Fruit fly (Drosophila melanogaster) whole organism, embryonic: ENCODE results near the gene Targ3.

Experiments used
- Aef1 ChIP-seq: fragments of 200-800 bp; sonication (Bioruptor generic); IDR thresholded peaks from 3 replicates; pipeline ENCODE4 v1.3.6; 2022; ENCODE audit warnings: missing biosample characterization, missing genetic modification characterization
- Atf-2 ChIP-seq: fragments of 200-800 bp; sonication (Bioruptor generic); optimal IDR thresholded peaks from 2 replicates; lab custom pipeline; 2016; ENCODE audit warnings: missing biosample characterization, missing genetic modification characterization
- CG10431 ChIP-seq: fragments of 200-800 bp; sonication (Bioruptor generic); optimal IDR thresholded peaks from 3 replicates; lab custom pipeline; 2018; ENCODE audit warnings: missing biosample characterization, mild to moderate bottlenecking, missing genetic modification characterization
- CG11085 ChIP-seq: fragments of 200-800 bp; sonication (Bioruptor generic); IDR thresholded peaks from 2 replicates; pipeline ENCODE4 v1.3.6; 2022; ENCODE audit warnings: missing biosample characterization, missing genetic modification characterization
- CG11247 ChIP-seq: fragments of 200-800 bp; sonication (Bioruptor generic); IDR thresholded peaks from 2 replicates; pipeline ENCODE4 v1.3.6; 2022; ENCODE audit warnings: missing biosample characterization, missing genetic modification characterization
- CG11398 ChIP-seq: fragments of 200-800 bp; sonication (Bioruptor generic); optimal IDR thresholded peaks from 2 replicates; lab custom pipeline; 2016; ENCODE audit warnings: missing biosample characterization, missing genetic modification characterization
- CG1602 ChIP-seq: fragments of 200-800 bp; sonication (Bioruptor generic); optimal IDR thresholded peaks from 3 replicates; lab custom pipeline; 2016; ENCODE audit warnings: missing biosample characterization, missing genetic modification characterization
- CG16779 ChIP-seq: fragments of 200-800 bp; sonication (Bioruptor generic); IDR thresholded peaks from 2 replicates; pipeline ENCODE4 v1.3.6; 2022; ENCODE audit warnings: missing biosample characterization, missing genetic modification characterization
- CG18476 ChIP-seq: fragments of 200-800 bp; sonication (Bioruptor generic); optimal IDR thresholded peaks from 2 replicates; lab custom pipeline; 2016; ENCODE audit warnings: missing biosample characterization, mild to moderate bottlenecking, missing genetic modification characterization
- CG2199 ChIP-seq: fragments of 200-800 bp; sonication (Bioruptor generic); IDR thresholded peaks from 3 replicates; pipeline ENCODE4 v1.3.6; 2022; ENCODE audit warnings: missing biosample characterization, missing genetic modification characterization
- CG30431 ChIP-seq: fragments of 200-800 bp; sonication (Bioruptor generic); optimal IDR thresholded peaks from 2 replicates; lab custom pipeline; 2017; ENCODE audit warnings: missing biosample characterization, missing genetic modification characterization
- CG3163 ChIP-seq: fragments of 200-800 bp; sonication (Bioruptor generic); optimal IDR thresholded peaks from 3 replicates; lab custom pipeline; 2016; ENCODE audit warnings: missing biosample characterization, missing genetic modification characterization
- CG3281 ChIP-seq: fragments of 200-800 bp; sonication (Bioruptor generic); optimal IDR thresholded peaks from 3 replicates; lab custom pipeline; 2017; ENCODE audit warnings: missing biosample characterization, mild to moderate bottlenecking, missing genetic modification characterization
- CG3726 ChIP-seq: fragments of 200-800 bp; sonication (Bioruptor generic); IDR thresholded peaks from 3 replicates; pipeline ENCODE4, ENCODE4 v1.3.6; 2022; ENCODE audit warnings: missing biosample characterization, missing genetic modification characterization
- CG4854 ChIP-seq: fragments of 200-800 bp; sonication (Bioruptor generic); optimal IDR thresholded peaks from 2 replicates; lab custom pipeline; 2016; ENCODE audit warnings: missing biosample characterization, missing genetic modification characterization, inconsistent platforms
- CG5245 ChIP-seq: fragments of 200-800 bp; sonication (Bioruptor generic); optimal IDR thresholded peaks from 3 replicates; lab custom pipeline; 2016; ENCODE audit warnings: missing biosample characterization, missing genetic modification characterization
- CG8089 ChIP-seq: fragments of 200-800 bp; sonication (Bioruptor generic); optimal IDR thresholded peaks from 3 replicates; lab custom pipeline; 2016; ENCODE audit warnings: missing biosample characterization, missing genetic modification characterization
- CG8944 ChIP-seq: fragments of 200-800 bp; sonication (Bioruptor generic); optimal IDR thresholded peaks from 3 replicates; lab custom pipeline; 2016; ENCODE audit warnings: missing biosample characterization, missing genetic modification characterization
- CG9437 ChIP-seq: fragments of 200-800 bp; sonication (Bioruptor generic); optimal IDR thresholded peaks from 2 replicates; lab custom pipeline; 2018; ENCODE audit warnings: missing biosample characterization, mild to moderate bottlenecking, missing genetic modification characterization
- CG9932 ChIP-seq: fragments of 200-800 bp; sonication (Bioruptor generic); IDR thresholded peaks from 2 replicates; pipeline ENCODE4 v1.3.6; 2022; ENCODE audit warnings: missing biosample characterization, missing genetic modification characterization
- CTCF ChIP-seq: fragments of 200-800 bp; sonication (Bioruptor generic); optimal IDR thresholded peaks from 2 replicates; lab custom pipeline; 2017; ENCODE audit warnings: missing biosample characterization, mild to moderate bottlenecking, missing genetic modification characterization, moderate library complexity
- CkIIα-i1 ChIP-seq: fragments of 200-800 bp; sonication (Bioruptor generic); IDR thresholded peaks from 2 replicates; pipeline ENCODE4 v1.3.6; 2022; ENCODE audit warnings: missing biosample characterization, missing genetic modification characterization
- Doc2 ChIP-seq: fragments of 200-800 bp; sonication (Bioruptor generic); IDR thresholded peaks from 2 replicates; pipeline ENCODE4 v1.3.6; 2022; ENCODE audit warnings: missing biosample characterization, missing genetic modification characterization
- Dp ChIP-seq: fragments of 200-800 bp; sonication (Bioruptor generic); optimal IDR thresholded peaks from 2 replicates; lab custom pipeline; 2018; ENCODE audit warnings: missing biosample characterization, mild to moderate bottlenecking, missing genetic modification characterization, moderate library complexity
- Elba2 ChIP-seq: fragments of 200-800 bp; sonication (Bioruptor generic); optimal IDR thresholded peaks from 3 replicates; lab custom pipeline; 2016; ENCODE audit warnings: missing biosample characterization, missing genetic modification characterization
- GATAe ChIP-seq: fragments of 200-800 bp; sonication (Bioruptor generic); conservative IDR thresholded peaks from 2 replicates; pipeline ENCODE4 v1.3.6; 2022; ENCODE audit warnings: missing biosample characterization, missing genetic modification characterization
- Gug ChIP-seq: fragments of 200-800 bp; sonication (Bioruptor generic); IDR thresholded peaks from 4 replicates; pipeline ENCODE4 v1.3.6; 2022; ENCODE audit warnings: missing biosample characterization, missing genetic modification characterization
- HLH54F ChIP-seq: fragments of 200-800 bp; sonication (Bioruptor generic); optimal IDR thresholded peaks from 3 replicates; lab custom pipeline; 2016; ENCODE audit warnings: missing biosample characterization, missing genetic modification characterization
- HLHmδ ChIP-seq: fragments of 200-800 bp; sonication (Bioruptor generic); optimal IDR thresholded peaks from 2 replicates; lab custom pipeline; 2018; ENCODE audit warnings: missing biosample characterization, mild to moderate bottlenecking, missing genetic modification characterization, moderate library complexity
- Hr39 ChIP-seq: fragments of >200 bp; optimal IDR thresholded peaks from 2 replicates; lab custom pipeline; 2017
- MTF-1 ChIP-seq: fragments of 200-800 bp; sonication (Bioruptor generic); optimal IDR thresholded peaks from 2 replicates; lab custom pipeline; 2018; ENCODE audit warnings: missing biosample characterization, mild to moderate bottlenecking, missing genetic modification characterization, borderline replicate concordance
- Myb ChIP-seq: fragments of 200-800 bp; sonication (Bioruptor generic); optimal IDR thresholded peaks from 2 replicates; lab custom pipeline; 2016; ENCODE audit warnings: missing biosample characterization, missing genetic modification characterization
- NfI ChIP-seq: fragments of 200-800 bp; sonication (Bioruptor generic); optimal IDR thresholded peaks from 3 replicates; lab custom pipeline; 2018; ENCODE audit warnings: missing biosample characterization, mild to moderate bottlenecking, missing genetic modification characterization, moderate library complexity
- Opbp ChIP-seq: fragments of 200-800 bp; sonication (Bioruptor generic); IDR thresholded peaks from 3 replicates; pipeline ENCODE4 v1.3.6; 2022; ENCODE audit warnings: missing biosample characterization, missing genetic modification characterization; ENCODE audit not compliant: partially characterized antibody
- al ChIP-seq: fragments of 200-800 bp; sonication (Bioruptor generic); IDR thresholded peaks from 2 replicates; pipeline ENCODE4 v1.3.6; 2022; ENCODE audit warnings: missing biosample characterization, missing genetic modification characterization
- bbx ChIP-seq: fragments of 200-800 bp; sonication (Bioruptor generic); IDR thresholded peaks from 2 replicates; pipeline ENCODE4 v1.3.6; 2022; ENCODE audit warnings: missing biosample characterization, missing genetic modification characterization; ENCODE audit not compliant: partially characterized antibody
- dimm ChIP-seq: fragments of 200-800 bp; sonication (Bioruptor generic); IDR thresholded peaks from 2 replicates; pipeline ENCODE4 v1.3.6; 2022; ENCODE audit warnings: missing biosample characterization, missing genetic modification characterization
- dpn ChIP-seq, 2 experiments: fragments of 200-800 bp; sonication (Bioruptor generic); optimal IDR thresholded peaks; 3 replicates each; lab custom pipeline; 2016; ENCODE audit warnings: missing biosample characterization in 2 of 2, missing genetic modification characterization in 2 of 2
- ewg ChIP-seq: fragments of 200-800 bp; sonication (Bioruptor generic); optimal IDR thresholded peaks from 3 replicates; lab custom pipeline; 2017; ENCODE audit warnings: mild to moderate bottlenecking, missing biosample characterization, missing genetic modification reagents, missing genetic modification characterization
- grau ChIP-seq: fragments of 200-800 bp; optimal IDR thresholded peaks from 3 replicates; lab custom pipeline; 2019; ENCODE audit warnings: missing biosample characterization, mild to moderate bottlenecking, missing genetic modification characterization, moderate library complexity
- gro ChIP-seq: fragments of 200-800 bp; sonication (Bioruptor generic); optimal IDR thresholded peaks from 2 replicates; lab custom pipeline; 2016; ENCODE audit warnings: missing biosample characterization, missing genetic modification characterization
- hbn ChIP-seq: fragments of 200-800 bp; sonication (Bioruptor generic); IDR thresholded peaks from 2 replicates; pipeline ENCODE4 v1.3.6; 2022; ENCODE audit warnings: missing biosample characterization, missing genetic modification characterization; ENCODE audit not compliant: partially characterized antibody
- jing ChIP-seq: fragments of 200-800 bp; sonication (Bioruptor generic); optimal IDR thresholded peaks from 2 replicates; lab custom pipeline; 2018; ENCODE audit warnings: missing biosample characterization, mild to moderate bottlenecking, missing genetic modification characterization
- lola ChIP-seq, 3 experiments: fragments of >200 bp in 2 of 3; fragments of 200-800 bp in 1 of 3; sonication (Bioruptor generic) in 1 of 3; optimal IDR thresholded peaks; 2 replicates each; lab custom pipeline; 2017 to 2019; ENCODE audit warnings: missing biosample characterization in 3 of 3, missing genetic modification characterization in 3 of 3, mild to moderate bottlenecking in 1 of 3, moderate library complexity in 1 of 3
- maf-S ChIP-seq: fragments of 200-800 bp; sonication (Bioruptor generic); optimal IDR thresholded peaks from 2 replicates; lab custom pipeline; 2016; ENCODE audit warnings: missing biosample characterization, missing genetic modification characterization
- nau ChIP-seq: fragments of 200-800 bp; sonication (Bioruptor generic); optimal IDR thresholded peaks from 3 replicates; lab custom pipeline; 2017; ENCODE audit warnings: missing biosample characterization, mild to moderate bottlenecking, missing genetic modification characterization, missing genetic modification reagents
- pzg ChIP-seq: fragments of 200-800 bp; sonication (Bioruptor generic); optimal IDR thresholded peaks from 3 replicates; lab custom pipeline; 2018; ENCODE audit warnings: missing biosample characterization, mild to moderate bottlenecking, missing genetic modification characterization, moderate library complexity
- sc ChIP-seq, 3 experiments: fragments of >200 bp in 2 of 3; fragments of 200-800 bp in 1 of 3; sonication (Bioruptor generic) in 1 of 3; optimal IDR thresholded peaks; 2 replicates in 2 of 3; 3 replicates in 1 of 3; lab custom pipeline; 2017; ENCODE audit warnings: mild to moderate bottlenecking in 1 of 3, missing biosample characterization in 1 of 3, missing genetic modification characterization in 1 of 3, missing genetic modification reagents in 1 of 3
- sr ChIP-seq: fragments of 200-800 bp; sonication (Bioruptor generic); IDR thresholded peaks from 3 replicates; pipeline ENCODE4 v1.3.6; 2022; ENCODE audit warnings: missing biosample characterization, missing genetic modification characterization
- toy ChIP-seq: fragments of 200-800 bp; sonication (Bioruptor generic); IDR thresholded peaks from 2 replicates; pipeline ENCODE4 v1.3.6; 2022; ENCODE audit warnings: missing biosample characterization, missing genetic modification characterization
- ttk ChIP-seq: fragments of 200-800 bp; sonication (Bioruptor generic); IDR thresholded peaks from 2 replicates; pipeline ENCODE4 v2.1.2; 2022; ENCODE audit warnings: missing biosample characterization, missing genetic modification characterization

Targ3 gene

DNA sequence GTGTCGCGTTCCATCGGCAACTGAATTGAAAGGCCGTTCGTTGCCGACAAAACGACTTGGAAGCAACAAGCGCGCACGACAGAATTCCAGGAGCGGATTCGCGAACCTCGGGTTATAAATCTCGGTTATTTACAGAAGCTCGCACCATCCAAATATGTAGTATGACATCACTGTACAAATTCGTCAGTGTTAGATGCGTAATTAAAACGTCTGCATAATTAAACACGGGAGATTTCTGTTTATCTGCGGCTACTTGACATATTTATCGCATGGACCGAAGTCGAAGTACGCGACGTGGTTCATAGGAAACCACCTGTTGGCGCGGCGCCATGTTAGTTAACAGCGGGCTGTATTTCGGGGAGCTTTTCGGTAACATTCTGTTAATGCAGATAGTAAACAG lies 24.7 kb upstream of the Targ3 start, which contains the start of gene Ac78C (continued):
- TF ChIP-seq dpn (GFP tag; optimal IDR thresholded peaks at IDR 0.05; lab: Kevin White, UChicago) (peak; percentile 88 to 92), CG2199 (GFP tag; lab: Robert Waterston, UW) (peak; percentile 77; the same call in 1 of the 3 replicates), CG3163 (GFP tag; lab: Kevin White, UChicago) (peak; percentile 67), CG1602 (GFP tag; lab: Kevin White, UChicago) (peak; percentile 31), CG8944 (GFP tag; lab: Kevin White, UChicago) (peak; percentile 88), CG9437 (GFP tag; lab: Kevin White, UChicago) (no peak), maf-S (GFP tag; lab: Kevin White, UChicago) (peak; percentile 78), bbx (GFP tag; lab: Robert Waterston, UW) (peak; percentile 48; the same call in 1 of the 2 replicates), pzg (GFP tag; lab: Kevin White, UChicago) (peak; percentile 27), CTCF (GFP tag; lab: Kevin White, UChicago) (peak; percentile 47), Opbp (GFP tag; lab: Robert Waterston, UW) (peak; percentile 59; the same call in 2 of the 3 replicates), hbn (peak; percentile 44; the same call in 1 of the 2 replicates), Hr39 (no peak), grau (tag; lab: Kevin White, UChicago) (peak; percentile 83), toy (GFP tag; lab: Robert Waterston, UW) (peak; percentile 85), CG18476 (GFP tag; lab: Kevin White, UChicago) (peak; percentile 70), CG9932 (GFP tag; lab: Robert Waterston, UW) (peak; percentile 94), NfI (GFP tag; lab: Kevin White, UChicago) (peak; percentile 93), Myb (GFP tag; lab: Kevin White, UChicago) (peak; percentile 79), Doc2 (GFP tag; lab: Robert Waterston, UW) (peak; percentile 51; the same call in 1 of the 2 replicates), jing (GFP tag; lab: Kevin White, UChicago) (peak; percentile 55), sr (GFP tag; lab: Robert Waterston, UW) (peak; percentile 32; the same call in 1 of the 3 replicates), Elba2 (no peak), CG11085 (GFP tag; lab: Robert Waterston, UW) (peak; percentile 82), HLHmδ (no peak), Dp (GFP tag; lab: Kevin White, UChicago) (peak; percentile 6), MTF-1 (peak; percentile 83), Aef1 (GFP tag; lab: Robert Waterston, UW) (peak; percentile 87), CG10431 (GFP tag; lab: Kevin White, UChicago) (no peak), CG11398 (GFP tag; lab: Kevin White, UChicago) (peak; percentile 58), ttk (peak; percentile 75), CG3726 (GFP tag; lab: Robert Waterston, UW) (0 out of 3 replicates have a peak, but pooled peaks have one; percentile 60), dimm (0 out of 2 replicates have a peak, but pooled peaks have one; percentile 36), ewg (peak; percentile 58), CG8089 (GFP tag; lab: Kevin White, UChicago) (peak; percentile 77), CG4854 (peak; percentile 80), GATAe (GFP tag; lab: Robert Waterston, UW) (peak; percentile 40; the same call in 1 of the 2 replicates), CG11247 (GFP tag; lab: Robert Waterston, UW) (peak; percentile 86), Atf-2 (GFP tag; lab: Kevin White, UChicago) (peak; percentile 79), CG5245 (peak; percentile 73), sc (optimal IDR thresholded peaks at IDR 0.05; lab: Kevin White, UChicago) (no peak), sc (GFP tag; optimal IDR thresholded peaks at IDR 0.05; lab: Kevin White, UChicago) (no peak), CG3281 (GFP tag; lab: Kevin White, UChicago) (peak; percentile 92), nau (GFP tag; lab: Kevin White, UChicago) (peak; percentile 82), lola (GFP tag; optimal IDR thresholded peaks at IDR 0.05; lab: Kevin White, UChicago) (no peak), HLH54F (GFP tag; lab: Kevin White, UChicago) (peak; percentile 90), gro (GFP tag; lab: Kevin White, UChicago) (peak; percentile 96), CkIIα-i1 (peak; percentile 35; the same call in 1 of the 2 replicates), CG30431 (peak; percentile 54), CG16779 (peak; percentile 93), al (GFP tag; lab: Robert Waterston, UW) (peak; percentile 81), Gug (GFP tag; lab: Robert Waterston, UW) (peak; percentile 90)
